Fruit fly (Drosophila melanogaster): Measurements from ENCODE around the gene Nmdmc.
A peak's percentile ranks its signal among the peaks of the same experiment; 100 is the strongest.

Gene Nmdmc

dm6 chr3R:9056409-9057031, 6.2 kb upstream of the Nmdmc start (continued):
- TF ChIP-seq Blimp-1 (GFP tag; optimal IDR thresholded peaks at IDR 0.05) (peak; percentile 34), ss (GFP tag; optimal IDR thresholded peaks at IDR 0.05) (peak; percentile 81 to 83), dsx (GFP tag; optimal IDR thresholded peaks at IDR 0.05; ENCODE audit: poor library complexity, severe bottlenecking) (peak; percentile 67), CG31627 (GFP tag; optimal IDR thresholded peaks at IDR 0.05) (no peak), Gug (GFP tag; IDR thresholded peaks at IDR 0.05) (no peak), Ets96B (tag; optimal IDR thresholded peaks at IDR 0.05) (peak; percentile 60), CG8319 (GFP tag; optimal IDR thresholded peaks at IDR 0.05) (no peak)

DNA sequence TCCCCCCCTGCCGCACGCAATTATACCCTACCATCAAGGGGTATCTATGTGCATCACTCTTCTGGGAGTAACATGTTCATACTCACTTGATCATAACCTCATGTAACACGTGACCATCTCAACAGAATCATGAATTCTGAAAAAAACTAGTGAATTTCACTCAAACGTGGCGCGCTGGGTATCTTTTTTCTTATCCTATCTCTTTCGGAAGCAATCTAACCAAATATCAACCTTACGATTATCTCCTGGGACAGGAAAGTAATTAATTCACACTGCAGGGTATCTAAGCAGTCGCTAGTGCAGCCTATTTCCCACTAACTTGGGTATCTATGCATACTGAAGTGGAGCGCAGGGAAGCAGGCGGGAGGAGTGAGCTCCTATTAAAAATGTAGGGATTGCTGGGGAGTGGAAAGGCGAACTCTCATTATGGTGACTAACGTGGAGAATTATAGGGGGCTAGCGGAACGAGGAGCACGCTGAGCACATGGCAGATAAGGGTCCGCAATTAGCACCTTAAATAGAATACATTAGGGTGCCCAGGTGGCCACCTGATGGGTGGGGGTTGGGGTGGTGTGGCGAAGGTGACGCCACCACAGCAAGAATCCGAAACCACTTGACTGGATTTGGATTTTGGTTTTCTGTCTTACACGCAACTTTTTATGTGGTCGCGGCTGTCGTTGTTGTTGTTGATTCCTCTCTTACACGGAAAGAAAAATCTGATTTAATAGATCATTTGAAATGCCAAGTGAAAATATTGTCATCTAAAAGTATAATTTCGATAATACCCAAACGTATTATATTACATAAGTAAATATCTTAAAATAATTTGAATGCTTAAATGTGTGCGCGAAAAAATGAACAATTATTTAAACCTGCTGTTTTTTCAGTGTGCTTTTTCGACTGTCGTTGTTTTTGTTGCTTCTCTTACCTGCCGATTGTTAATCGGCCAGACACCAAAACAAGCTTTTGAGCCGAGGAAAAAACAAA, 5.1 kb upstream of the Nmdmc start:
- TF ChIP-seq CG11902 (GFP tag; optimal IDR thresholded peaks at IDR 0.05) (peak; percentile 81), CG6854 (GFP tag; optimal IDR thresholded peaks at IDR 0.05) (peak; percentile 82), spab (GFP tag; optimal IDR thresholded peaks at IDR 0.05) (peak; percentile 83), dac (GFP tag; optimal IDR thresholded peaks at IDR 0.05) (peak; percentile 58), CG8632 (GFP tag; optimal IDR thresholded peaks at IDR 0.05) (peak; percentile 90), Ets96B (tag; optimal IDR thresholded peaks at IDR 0.05) (peak; percentile 89), Sox15 (GFP tag; optimal IDR thresholded peaks at IDR 0.05) (peak; percentile 80), CG8319 (GFP tag; optimal IDR thresholded peaks at IDR 0.05) (peak; percentile 68), CG4318 (GFP tag; optimal IDR thresholded peaks at IDR 0.05) (peak; percentile 77), acj6 (GFP tag; optimal IDR thresholded peaks at IDR 0.05) (peak; percentile 90), fd59A (GFP tag; optimal IDR thresholded peaks at IDR 0.05) (peak; percentile 70), CG32006 (GFP tag; optimal IDR thresholded peaks at IDR 0.05) (peak; percentile 87), Blimp-1 (GFP tag; optimal IDR thresholded peaks at IDR 0.05) (peak; percentile 72), fkh (GFP tag; optimal IDR thresholded peaks at IDR 0.05) (peak; percentile 29), lz (GFP tag; optimal IDR thresholded peaks at IDR 0.05) (peak; percentile 90), esn (GFP tag; optimal IDR thresholded peaks at IDR 0.05) (peak; percentile 94), CG3032 (tag; optimal IDR thresholded peaks at IDR 0.05) (peak; percentile 90), svp (GFP tag) (peak; percentile 94), vri (GFP tag; optimal IDR thresholded peaks at IDR 0.05) (peak; percentile 94), cyc (GFP tag; optimal IDR thresholded peaks at IDR 0.05) (peak; percentile 90), CG1621 (tag; optimal IDR thresholded peaks at IDR 0.05) (peak; percentile 54), net (GFP tag; optimal IDR thresholded peaks at IDR 0.05) (peak; percentile 87), CG11294 (GFP tag; IDR thresholded peaks at IDR 0.05) (no peak), pdm3 (GFP tag; optimal IDR thresholded peaks at IDR 0.05) (peak; percentile 87), CG15336 (GFP tag; IDR thresholded peaks at IDR 0.05) (no peak), Hr4 (GFP tag; optimal IDR thresholded peaks at IDR 0.05) (peak; percentile 80), Hr39 (GFP tag; optimal IDR thresholded peaks at IDR 0.05) (peak; percentile 88), Eip93F (GFP tag; optimal IDR thresholded peaks at IDR 0.05) (peak; percentile 89), Gug (GFP tag; IDR thresholded peaks at IDR 0.05) (no peak), salr (GFP tag; optimal IDR thresholded peaks at IDR 0.05) (peak; percentile 47 to 79), Smox (GFP tag; optimal IDR thresholded peaks at IDR 0.05) (peak; percentile 93), CG3919 (GFP tag; optimal IDR thresholded peaks at IDR 0.05) (peak; percentile 90), ss (GFP tag; optimal IDR thresholded peaks at IDR 0.05) (peak; percentile 84 to 87), Lpt (GFP tag; optimal IDR thresholded peaks at IDR 0.05) (peak; percentile 66), Hr38 (GFP tag; optimal IDR thresholded peaks at IDR 0.05) (no peak), CG6276 (GFP tag; optimal IDR thresholded peaks at IDR 0.05) (peak; percentile 89), Eip75B (GFP tag; optimal IDR thresholded peaks at IDR 0.05) (peak; percentile 86), CG7368 (GFP tag; optimal IDR thresholded peaks at IDR 0.05) (peak; percentile 79), OdsH (GFP tag; optimal IDR thresholded peaks at IDR 0.05) (peak; percentile 91), CG11762 (GFP tag; optimal IDR thresholded peaks at IDR 0.05; ENCODE audit: insufficient read depth) (peak; percentile 80), fd85E (GFP tag; optimal IDR thresholded peaks at IDR 0.05) (peak; percentile 69), CG34406 (GFP tag; optimal IDR thresholded peaks at IDR 0.05) (peak; percentile 90), Eip78C (GFP tag) (peak; percentile 99), achi (GFP tag; optimal IDR thresholded peaks at IDR 0.05) (peak; percentile 91)

Data from whole organism, prepupa.